Fruit fly (Drosophila melanogaster): Measurements from ENCODE around the gene Abcd3.

dm6 chrX:19763440-19764002 is 13.0 kb downstream of the Abcd3 start:
- TF ChIP-seq ttk (optimal IDR thresholded peaks at IDR 0.05) (no peak), h (optimal IDR thresholded peaks at IDR 0.05) (no peak), psq (optimal IDR thresholded peaks at IDR 0.05) (no peak), Myc (optimal IDR thresholded peaks at IDR 0.05) (no peak)
